ENCODE assay signal across 3 worm cellular contexts in the genomic region with DNA sequence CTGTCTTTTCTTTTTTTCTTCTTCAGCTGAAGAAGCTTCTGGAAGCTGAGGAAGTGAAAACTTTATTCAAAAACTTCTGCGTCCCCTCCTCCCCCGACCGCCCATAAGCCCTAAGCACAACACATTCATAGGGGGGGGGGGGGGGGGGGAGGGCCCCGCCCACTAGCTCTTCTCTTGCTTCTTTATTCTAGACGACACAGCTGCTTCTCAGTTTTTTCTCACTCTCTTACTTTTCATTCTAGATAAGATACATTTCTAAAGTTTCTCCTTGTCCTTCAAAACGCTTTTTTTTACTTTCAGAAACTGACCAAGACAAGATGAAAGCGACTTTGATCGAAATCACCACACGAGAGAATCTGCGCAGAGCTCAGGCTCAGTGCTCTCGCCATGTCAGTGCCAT.
A peak's percentile ranks its signal among the peaks of the same experiment; 100 is the strongest.
TF ChIP-seq lines count a peak whose summit lies in the region.

A gene (plus strand): TSS at position 301 of the 400 bp plus-strand sequence.

TF ChIP-seq in whole organism, L3 larva, 47 proteins besides CTCF, POLR2A, EP300 and RAD21:
- TF ChIP-seq lin-39 (tag; optimal IDR thresholded peaks at IDR 0.05; lab: Kevin White, UChicago), result peak; percentile 32
- TF ChIP-seq unc-62 (GFP tag; optimal IDR thresholded peaks at IDR 0.05; lab: Kevin White, UChicago), result no peak
- TF ChIP-seq elt-1 (tag; optimal IDR thresholded peaks at IDR 0.05; lab: Kevin White, UChicago), result no peak
- no peak for TF ChIP-seq aly-2 (tag; optimal IDR thresholded peaks at IDR 0.05; lab: Kevin White, UChicago)
- no peak for TF ChIP-seq snpc-4 (tag; optimal IDR thresholded peaks at IDR 0.05; lab: Kevin White, UChicago)

TF ChIP-seq in whole organism, L4 larva, 104 proteins besides CTCF, POLR2A, EP300 and RAD21:
- TF ChIP-seq set-16 (GFP tag; IDR thresholded peaks at IDR 0.05; lab: Robert Waterston, UW) (peak; percentile 41), F10B5.3 (tag; optimal IDR thresholded peaks at IDR 0.05; lab: Kevin White, UChicago) (no peak), tra-1 (GFP tag; IDR thresholded peaks at IDR 0.05; lab: Robert Waterston, UW) (0 out of 2 replicates have a peak, but pooled peaks have one; percentile 19), pha-4 (GFP tag; IDR thresholded peaks at IDR 0.05; lab: Robert Waterston, UW) (peak; percentile 15; the same call in 1 of the 2 replicates), pha-4 (tag; optimal IDR thresholded peaks at IDR 0.05; lab: Kevin White, UChicago) (no peak)
TF ChIP-seq in whole organism, L4 larva: peak in this region for 3.

TF ChIP-seq in whole organism, young adult, 124 proteins besides CTCF, POLR2A, EP300 and RAD21:
- TF ChIP-seq F22D6.2 (tag; optimal IDR thresholded peaks at IDR 0.05; lab: Kevin White, UChicago) (no peak), xnd-1 (tag; optimal IDR thresholded peaks at IDR 0.05; lab: Kevin White, UChicago) (no peak), egrh-3 (GFP tag; IDR thresholded peaks at IDR 0.05; lab: Robert Waterston, UW) (peak; percentile 65; the same call in 1 of the 2 replicates)
